Fruit fly (Drosophila melanogaster) whole organism, embryonic: ENCODE measurements around the gene Bx42.

Experiments
- Adf1 ChIP-seq: fragments of 200-800 bp; sonication (Bioruptor generic); IDR thresholded peaks from 2 replicates; pipeline ENCODE4 v1.3.6; 2022; ENCODE audit warnings: missing biosample characterization, missing genetic modification characterization
- B-H1 ChIP-seq: fragments of 200-800 bp; sonication (Bioruptor generic); IDR thresholded peaks from 3 replicates; pipeline ENCODE4 v1.3.6; 2022; ENCODE audit warnings: missing biosample characterization, missing genetic modification characterization
- BEAF-32 ChIP-seq: fragments of 200-800 bp; sonication (Bioruptor generic); optimal IDR thresholded peaks from 3 replicates; lab custom pipeline; 2017; ENCODE audit warnings: missing biosample characterization, missing genetic modification characterization, mild to moderate bottlenecking, moderate library complexity, missing genetic modification reagents
- Bteb2 ChIP-seq: fragments of 200-800 bp; sonication (Bioruptor generic); optimal IDR thresholded peaks from 2 replicates; lab custom pipeline; 2016; ENCODE audit warnings: missing biosample characterization, missing genetic modification characterization
- CG10959 ChIP-seq: fragments of 200-800 bp; sonication (Bioruptor generic); IDR thresholded peaks from 2 replicates; pipeline ENCODE4 v1.3.6; 2022; ENCODE audit warnings: missing biosample characterization, missing genetic modification characterization
- CG12659 ChIP-seq: fragments of 200-800 bp; sonication (Bioruptor generic); optimal IDR thresholded peaks from 3 replicates; lab custom pipeline; 2017; ENCODE audit warnings: mild to moderate bottlenecking, missing biosample characterization, missing genetic modification reagents, missing genetic modification characterization
- CG16813 ChIP-seq: fragments of 200-800 bp; sonication (Bioruptor generic); IDR thresholded peaks from 3 replicates; pipeline ENCODE4 v1.3.6; 2022; ENCODE audit warnings: missing biosample characterization, missing genetic modification characterization; ENCODE audit not compliant: partially characterized antibody
- CG17385 ChIP-seq: fragments of 200-800 bp; sonication (Bioruptor generic); optimal IDR thresholded peaks from 3 replicates; lab custom pipeline; 2018; ENCODE audit warnings: missing biosample characterization, mild to moderate bottlenecking, missing genetic modification characterization
- CG18262 ChIP-seq: fragments of 200-800 bp; optimal IDR thresholded peaks from 3 replicates; lab custom pipeline; 2019; ENCODE audit warnings: missing biosample characterization, mild to moderate bottlenecking, missing genetic modification characterization, moderate library complexity
- CG18599 ChIP-seq: fragments of 200-800 bp; sonication (Bioruptor generic); optimal IDR thresholded peaks from 3 replicates; lab custom pipeline; 2017; ENCODE audit warnings: missing biosample characterization, missing genetic modification characterization, mild to moderate bottlenecking, moderate library complexity, missing genetic modification reagents
- CG3281 ChIP-seq: fragments of 200-800 bp; sonication (Bioruptor generic); optimal IDR thresholded peaks from 3 replicates; lab custom pipeline; 2017; ENCODE audit warnings: missing biosample characterization, mild to moderate bottlenecking, missing genetic modification characterization
- CG33557 ChIP-seq: fragments of 200-800 bp; sonication (Bioruptor generic); optimal IDR thresholded peaks from 2 replicates; lab custom pipeline; 2019; ENCODE audit warnings: missing biosample characterization, mild to moderate bottlenecking, missing genetic modification characterization, moderate library complexity
- CG4424 ChIP-seq: fragments of 200-800 bp; sonication (Bioruptor generic); optimal IDR thresholded peaks from 3 replicates; lab custom pipeline; 2016; ENCODE audit warnings: missing biosample characterization, missing genetic modification characterization
- CG4707 ChIP-seq: fragments of 200-800 bp; sonication (Bioruptor generic); optimal IDR thresholded peaks from 2 replicates; lab custom pipeline; 2018; ENCODE audit warnings: missing biosample characterization, mild to moderate bottlenecking, missing genetic modification characterization, moderate library complexity
- CG9609 ChIP-seq: fragments of 200-800 bp; sonication (Bioruptor generic); optimal IDR thresholded peaks from 3 replicates; lab custom pipeline; 2016; ENCODE audit warnings: missing biosample characterization, missing genetic modification characterization
- D ChIP-seq, 2 experiments: fragments of 200-800 bp in 1 of 2; fragments of >200 bp in 1 of 2; sonication (Bioruptor generic) in 1 of 2; optimal IDR thresholded peaks; 2 replicates in 1 of 2; 3 replicates in 1 of 2; lab custom pipeline; 2017; ENCODE audit warnings: mild to moderate bottlenecking in 1 of 2, missing biosample characterization in 1 of 2, missing genetic modification characterization in 1 of 2, missing genetic modification reagents in 1 of 2
- D19B ChIP-seq: fragments of 200-800 bp; sonication (Bioruptor generic); optimal IDR thresholded peaks from 2 replicates; lab custom pipeline; 2017; ENCODE audit warnings: missing biosample characterization, mild to moderate bottlenecking, missing genetic modification characterization
- Dip2 ChIP-seq: fragments of 200-800 bp; sonication (Bioruptor generic); IDR thresholded peaks from 2 replicates; pipeline ENCODE4 v1.3.6; 2022; ENCODE audit warnings: missing biosample characterization, missing genetic modification characterization
- Dref ChIP-seq: fragments of 200-800 bp; sonication (Bioruptor generic); IDR thresholded peaks from 2 replicates; pipeline ENCODE4 v1.3.6; 2022; ENCODE audit warnings: missing biosample characterization, missing genetic modification characterization
- Fer2 ChIP-seq: fragments of 200-800 bp; sonication (Bioruptor generic); optimal IDR thresholded peaks from 2 replicates; lab custom pipeline; 2018; ENCODE audit warnings: missing biosample characterization, mild to moderate bottlenecking, missing genetic modification characterization, moderate library complexity
- GATAe ChIP-seq: fragments of 200-800 bp; sonication (Bioruptor generic); conservative IDR thresholded peaks from 2 replicates; pipeline ENCODE4 v1.3.6; 2022; ENCODE audit warnings: missing biosample characterization, missing genetic modification characterization
- HLH54F ChIP-seq: fragments of 200-800 bp; sonication (Bioruptor generic); optimal IDR thresholded peaks from 3 replicates; lab custom pipeline; 2016; ENCODE audit warnings: missing biosample characterization, missing genetic modification characterization
- Med ChIP-seq: fragments of 200-800 bp; sonication (Bioruptor generic); peaks from one replicate; lab custom pipeline; 2016; ENCODE audit warnings: missing biosample characterization, missing genetic modification characterization, mild to moderate bottlenecking, inconsistent platforms, moderate library complexity
- Meics ChIP-seq: fragments of 200-800 bp; sonication (Bioruptor generic); optimal IDR thresholded peaks from 2 replicates; lab custom pipeline; 2017; ENCODE audit warnings: missing biosample characterization, mild to moderate bottlenecking, missing genetic modification characterization
- NC2α ChIP-seq: fragments of 200-800 bp; sonication (Bioruptor generic); optimal IDR thresholded peaks from 2 replicates; lab custom pipeline; 2016; ENCODE audit warnings: missing biosample characterization, missing genetic modification characterization
- NK7.1 ChIP-seq: fragments of 200-800 bp; sonication (Bioruptor generic); optimal IDR thresholded peaks from 3 replicates; lab custom pipeline; 2016; ENCODE audit warnings: missing biosample characterization, missing genetic modification characterization
- NfI ChIP-seq: fragments of 200-800 bp; sonication (Bioruptor generic); optimal IDR thresholded peaks from 3 replicates; lab custom pipeline; 2018; ENCODE audit warnings: missing biosample characterization, mild to moderate bottlenecking, missing genetic modification characterization, moderate library complexity
- Ptx1 ChIP-seq: fragments of 200-800 bp; sonication (Bioruptor generic); IDR thresholded peaks from 2 replicates; pipeline ENCODE4 v1.3.6; 2022; ENCODE audit warnings: missing biosample characterization, missing genetic modification characterization
- Ssrp ChIP-seq: fragments of 200-800 bp; sonication (Bioruptor generic); optimal IDR thresholded peaks from 2 replicates; lab custom pipeline; 2018; ENCODE audit warnings: missing biosample characterization, mild to moderate bottlenecking, missing genetic modification characterization, moderate library complexity
- Tbp ChIP-seq: fragments of >200 bp; optimal IDR thresholded peaks from 2 replicates; lab custom pipeline; 2018; ENCODE audit warnings: missing biosample characterization, missing genetic modification characterization
- Xrp1 ChIP-seq: fragments of 200-800 bp; sonication (Bioruptor generic); IDR thresholded peaks from 2 replicates; pipeline ENCODE4 v1.3.6; 2022; ENCODE audit warnings: missing biosample characterization, missing genetic modification characterization
- bcd ChIP-seq: fragments of 200-800 bp; sonication (Bioruptor generic); optimal IDR thresholded peaks from 2 replicates; lab custom pipeline; 2017; ENCODE audit warnings: missing biosample characterization, mild to moderate bottlenecking, missing genetic modification characterization
- dimm ChIP-seq: fragments of 200-800 bp; sonication (Bioruptor generic); IDR thresholded peaks from 2 replicates; pipeline ENCODE4 v1.3.6; 2022; ENCODE audit warnings: missing biosample characterization, missing genetic modification characterization
- gcm2 ChIP-seq: fragments of 200-800 bp; sonication (Bioruptor generic); optimal IDR thresholded peaks from 2 replicates; lab custom pipeline; 2016; ENCODE audit warnings: missing biosample characterization, missing genetic modification characterization
- ham ChIP-seq: fragments of 200-800 bp; sonication (Bioruptor generic); IDR thresholded peaks from 2 replicates; pipeline ENCODE4 v1.3.6; 2022; ENCODE audit warnings: missing biosample characterization, missing genetic modification characterization
- hbn ChIP-seq: fragments of 200-800 bp; sonication (Bioruptor generic); IDR thresholded peaks from 2 replicates; pipeline ENCODE4 v1.3.6; 2022; ENCODE audit warnings: missing biosample characterization, missing genetic modification characterization; ENCODE audit not compliant: partially characterized antibody
- ind ChIP-seq: fragments of 200-800 bp; sonication (Bioruptor generic); optimal IDR thresholded peaks from 3 replicates; lab custom pipeline; 2016; ENCODE audit warnings: missing biosample characterization, missing genetic modification characterization
- lola ChIP-seq, 3 experiments: fragments of >200 bp in 2 of 3; fragments of 200-800 bp in 1 of 3; sonication (Bioruptor generic) in 1 of 3; optimal IDR thresholded peaks; 2 replicates each; lab custom pipeline; 2017 to 2019; ENCODE audit warnings: missing biosample characterization in 3 of 3, missing genetic modification characterization in 3 of 3, mild to moderate bottlenecking in 1 of 3, moderate library complexity in 1 of 3
- mam ChIP-seq: fragments of 200-800 bp; sonication (Bioruptor generic); optimal IDR thresholded peaks from 3 replicates; lab custom pipeline; 2016; ENCODE audit warnings: missing biosample characterization, missing genetic modification characterization
- nerfin-2 ChIP-seq: fragments of 200-800 bp; sonication (Bioruptor generic); IDR thresholded peaks from 2 replicates; pipeline ENCODE4 v1.3.6; 2022; ENCODE audit warnings: missing biosample characterization, missing genetic modification characterization; ENCODE audit not compliant: partially characterized antibody
- odd ChIP-seq: fragments of 200-800 bp; sonication (Bioruptor generic); optimal IDR thresholded peaks from 2 replicates; lab custom pipeline; 2017; ENCODE audit warnings: missing biosample characterization, mild to moderate bottlenecking, missing genetic modification characterization
- org-1 ChIP-seq: fragments of 200-800 bp; sonication (Bioruptor generic); optimal IDR thresholded peaks from 2 replicates; lab custom pipeline; 2017; ENCODE audit warnings: missing biosample characterization, missing genetic modification characterization
- phol ChIP-seq: fragments of 200-800 bp; sonication (Bioruptor generic); optimal IDR thresholded peaks from 3 replicates; lab custom pipeline; 2018; ENCODE audit warnings: missing biosample characterization, mild to moderate bottlenecking, missing genetic modification characterization, moderate library complexity
- ro ChIP-seq: fragments of 200-800 bp; sonication (Bioruptor generic); IDR thresholded peaks from 2 replicates; pipeline ENCODE4 v1.3.6; 2022; ENCODE audit warnings: missing biosample characterization, missing genetic modification characterization
- shn ChIP-seq: fragments of 200-800 bp; sonication (Bioruptor generic); optimal IDR thresholded peaks from 3 replicates; lab custom pipeline; 2016; ENCODE audit warnings: missing biosample characterization, missing genetic modification characterization
- so ChIP-seq: fragments of 200-800 bp; sonication (Bioruptor generic); IDR thresholded peaks from 3 replicates; pipeline ENCODE4 v1.3.6; 2022; ENCODE audit warnings: missing biosample characterization, missing genetic modification characterization
- stc ChIP-seq: fragments of 200-800 bp; sonication (Bioruptor generic); IDR thresholded peaks from 2 replicates; pipeline ENCODE4 v1.3.6; 2022; ENCODE audit warnings: missing biosample characterization, missing genetic modification characterization
- tll ChIP-seq, 2 experiments: fragments of 200-800 bp in 1 of 2; fragments of >200 bp in 1 of 2; sonication (Bioruptor generic) in 1 of 2; optimal IDR thresholded peaks; 2 replicates each; lab custom pipeline; 2017 to 2019; ENCODE audit warnings: missing biosample characterization in 2 of 2, missing genetic modification characterization in 2 of 2, mild to moderate bottlenecking in 1 of 2, moderate library complexity in 1 of 2
- vfl ChIP-seq: fragments of 200-800 bp; sonication (Bioruptor generic); optimal IDR thresholded peaks from 2 replicates; lab custom pipeline; 2016; ENCODE audit warnings: missing biosample characterization, missing genetic modification characterization
- wdn ChIP-seq: fragments of 200-800 bp; sonication (Bioruptor generic); IDR thresholded peaks from 2 replicates; pipeline ENCODE4 v1.3.6; 2022; ENCODE audit warnings: missing biosample characterization, missing genetic modification characterization

Gene Bx42

DNA sequence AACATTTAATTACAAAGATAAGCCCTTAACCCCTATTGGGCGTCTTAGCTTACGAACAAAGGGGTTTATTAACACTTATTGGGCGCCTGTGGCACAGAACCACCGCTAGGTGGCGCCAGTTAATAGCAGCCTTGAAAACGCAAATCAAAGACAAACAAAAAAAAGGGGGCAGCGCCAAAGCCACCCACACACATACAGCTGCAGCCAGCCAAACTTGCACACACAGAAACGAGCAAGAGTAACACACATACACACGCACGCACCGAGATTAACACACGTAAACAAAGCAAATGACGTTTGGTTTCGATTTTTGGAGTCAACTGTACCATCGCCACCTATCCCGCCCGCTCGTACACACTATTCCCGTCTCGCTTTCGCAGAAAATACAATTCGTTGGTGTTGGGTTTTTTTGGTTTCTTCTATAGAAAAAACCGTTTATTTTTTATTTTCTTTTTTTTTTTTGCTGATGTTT lies 45.8 kb upstream of the Bx42 start (continued):
- no peak for TF ChIP-seq NK7.1 (GFP tag; lab: Kevin White, UChicago)
- no peak for TF ChIP-seq gcm2 (GFP tag; lab: Kevin White, UChicago)
- peak; percentile 69; the same call in 1 of the 2 replicates for TF ChIP-seq Dip2 (GFP tag; lab: Robert Waterston, UW)
- peak; percentile 71 for TF ChIP-seq CG10959
- TF ChIP-seq tll (GFP tag; optimal IDR thresholded peaks at IDR 0.05; lab: Kevin White, UChicago), result peak in 1 of 2 experiments; percentile 22
- peak; percentile 6 for TF ChIP-seq Ssrp (tag; lab: Kevin White, UChicago)
- peak; percentile 11 for TF ChIP-seq CG18262 (tag; lab: Kevin White, UChicago)
- peak; percentile 17 for TF ChIP-seq Bteb2 (GFP tag; lab: Kevin White, UChicago)
- TF ChIP-seq so (GFP tag; lab: Robert Waterston, UW), result peak; percentile 71; the same call in 2 of the 3 replicates
- no peak for TF ChIP-seq HLH54F (GFP tag; lab: Kevin White, UChicago)
- no peak for TF ChIP-seq CG18599
- TF ChIP-seq stc (GFP tag; lab: Robert Waterston, UW), result 0 out of 2 replicates have a peak, but pooled peaks have one; percentile 11
- TF ChIP-seq nerfin-2 (GFP tag; lab: Robert Waterston, UW), result peak; percentile 22; the same call in 1 of the 2 replicates
- no peak for TF ChIP-seq CG9609
- TF ChIP-seq Fer2 (tag; lab: Kevin White, UChicago), result no peak
- no peak for TF ChIP-seq Dref (GFP tag; lab: Robert Waterston, UW)
- TF ChIP-seq mam, result no peak
- no peak for TF ChIP-seq shn (GFP tag; lab: Kevin White, UChicago)
- no peak for TF ChIP-seq NC2α (GFP tag; lab: Kevin White, UChicago)
- TF ChIP-seq lola (GFP tag; optimal IDR thresholded peaks at IDR 0.05; lab: Kevin White, UChicago), result no peak
- peak; percentile 53 for TF ChIP-seq CG3281 (GFP tag; lab: Kevin White, UChicago)
- peak; percentile 42; the same call in 1 of the 2 replicates for TF ChIP-seq Xrp1
- TF ChIP-seq phol (tag; lab: Kevin White, UChicago), result peak; percentile 9
- no peak for TF ChIP-seq CG17385 (GFP tag; lab: Kevin White, UChicago)
- no peak for TF ChIP-seq org-1 (GFP tag; lab: Kevin White, UChicago)
- TF ChIP-seq ind, result peak; percentile 22
- TF ChIP-seq CG4707, result no peak
- no peak for TF ChIP-seq hbn (GFP tag; lab: Robert Waterston, UW)
- peak; percentile 49 for TF ChIP-seq Meics (GFP tag; lab: Kevin White, UChicago)
- TF ChIP-seq D19B (GFP tag; lab: Kevin White, UChicago), result no peak
- TF ChIP-seq bcd (GFP tag; lab: Kevin White, UChicago), result peak; percentile 24
- TF ChIP-seq CG33557, result peak; percentile 44
- no peak; the same call in 1 of the 2 replicates for TF ChIP-seq GATAe (GFP tag; lab: Robert Waterston, UW)
- TF ChIP-seq wdn, result peak; percentile 96
- peak; percentile 5 for TF ChIP-seq BEAF-32 (GFP tag; lab: Kevin White, UChicago)
- no peak for TF ChIP-seq CG16813 (GFP tag; lab: Robert Waterston, UW)
- no peak for TF ChIP-seq ro
- TF ChIP-seq Tbp, result no peak
- no peak for TF ChIP-seq CG4424
- TF ChIP-seq D (optimal IDR thresholded peaks at IDR 0.05; lab: Kevin White, UChicago), result no peak
- TF ChIP-seq D (GFP tag; optimal IDR thresholded peaks at IDR 0.05; lab: Kevin White, UChicago), result no peak
- no peak for TF ChIP-seq vfl (GFP tag; lab: Kevin White, UChicago)
- peak; percentile 81 for TF ChIP-seq Med (GFP tag; lab: Kevin White, UChicago)
- TF ChIP-seq NfI (GFP tag; lab: Kevin White, UChicago), result peak; percentile 19
- TF ChIP-seq Adf1 (GFP tag; lab: Robert Waterston, UW), result peak; percentile 45
- peak; percentile 61 for TF ChIP-seq CG12659 (GFP tag; lab: Kevin White, UChicago)
- TF ChIP-seq B-H1 (GFP tag; lab: Robert Waterston, UW), result no peak
- TF ChIP-seq Ptx1, result peak; percentile 57; the same call in 1 of the 2 replicates
- TF ChIP-seq odd (GFP tag; lab: Kevin White, UChicago), result no peak
- TF ChIP-seq ham (GFP tag; lab: Robert Waterston, UW), result no peak
- no peak for TF ChIP-seq dimm
